Worm (Caenorhabditis elegans): Measurements from ENCODE around the gene F46B6.13.

DNA sequence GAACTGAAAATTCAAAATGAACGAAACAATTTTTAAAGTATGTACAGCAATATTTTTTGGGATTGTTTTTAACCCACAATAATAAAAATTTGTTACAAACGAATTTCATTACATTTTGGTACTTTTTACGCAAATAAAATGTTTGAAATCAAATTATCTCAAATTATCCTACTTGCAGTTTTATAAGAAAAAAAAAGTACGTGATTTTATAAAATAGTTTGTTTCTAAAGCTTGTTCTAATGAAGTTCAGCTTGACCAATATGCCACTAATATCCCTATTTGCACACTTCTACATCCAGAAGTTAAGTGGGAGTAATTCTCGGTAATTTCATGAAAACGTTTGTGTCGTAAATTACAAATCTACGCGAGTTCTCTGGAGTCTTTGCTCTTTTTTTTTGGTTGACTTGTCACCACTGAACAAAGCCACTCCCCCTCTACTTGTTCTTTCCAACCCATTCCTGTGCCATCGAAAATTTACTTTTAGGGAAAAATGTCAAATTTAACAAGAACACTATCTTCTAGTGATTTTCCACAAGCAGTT, 44.5 kb upstream of the F46B6.13 start, which contains the start of gene sru-8:
- TF ChIP-seq fkh-10 (GFP tag; optimal IDR thresholded peaks at IDR 0.05) (no peak), pha-4 (tag; optimal IDR thresholded peaks at IDR 0.05) (no peak)

Measured in whole organism, late embryonic.